Worm (Caenorhabditis elegans) whole organism, L2 larva: Measurements from ENCODE around the gene idpp-16.

Source experiments
- C34F6.9 ChIP-seq: fragments of 150-350 bp; optimal IDR thresholded peaks from 2 replicates; lab custom pipeline; 2014; ENCODE audit warnings: missing biosample characterization, missing genetic modification characterization
- R02D3.7 ChIP-seq: fragments of 150-350 bp; optimal IDR thresholded peaks from 2 replicates; lab custom pipeline; 2014; ENCODE audit warnings: missing biosample characterization, missing genetic modification characterization
- Y55F3AM.14 ChIP-seq: fragments of 200-800 bp; sonication (Bioruptor generic); optimal IDR thresholded peaks from 2 replicates; lab custom pipeline; 2018; ENCODE audit warnings: mild to moderate bottlenecking, missing genetic modification characterization, missing compliant biosample characterization
- ZK546.5 ChIP-seq: sonication (generic microtip); optimal IDR thresholded peaks from 2 replicates; lab custom pipeline; 2017; ENCODE audit warnings: missing biosample characterization, missing genetic modification characterization
- alr-1 ChIP-seq: fragments of 150-350 bp; optimal IDR thresholded peaks from 2 replicates; lab custom pipeline; 2014; ENCODE audit warnings: missing biosample characterization, missing genetic modification characterization
- ama-1 ChIP-seq: fragments of 150-350 bp; optimal IDR thresholded peaks from 2 replicates; lab custom pipeline; 2018; ENCODE audit warnings: inconsistent platforms
- blmp-1 ChIP-seq: sonication (generic microtip); optimal IDR thresholded peaks from 2 replicates; lab custom pipeline; 2017; ENCODE audit warnings: missing genetic modification characterization, mild to moderate bottlenecking, missing compliant biosample characterization, antibody characterized with exemption, moderate library complexity; ENCODE audit not compliant: insufficient read depth
- ceh-16 ChIP-seq: fragments of 150-350 bp; optimal IDR thresholded peaks from 2 replicates; lab custom pipeline; 2014; ENCODE audit warnings: missing biosample characterization, missing genetic modification characterization
- ceh-82 ChIP-seq: fragments of 150-350 bp; optimal IDR thresholded peaks from 2 replicates; lab custom pipeline; 2014; ENCODE audit warnings: missing biosample characterization, missing genetic modification characterization
- crh-2 ChIP-seq: sonication (generic microtip); optimal IDR thresholded peaks from 2 replicates; lab custom pipeline; 2017; ENCODE audit warnings: missing biosample characterization, missing genetic modification characterization
- dmd-4 ChIP-seq: sonication (generic microtip); optimal IDR thresholded peaks from 2 replicates; lab custom pipeline; 2017; ENCODE audit warnings: missing biosample characterization, missing genetic modification characterization
- elt-1 ChIP-seq: fragments of 150-350 bp; optimal IDR thresholded peaks from 2 replicates; lab custom pipeline; 2014; ENCODE audit warnings: missing biosample characterization, missing genetic modification characterization
- elt-3 ChIP-seq: sonication (generic microtip); optimal IDR thresholded peaks from 2 replicates; lab custom pipeline; 2017; ENCODE audit warnings: missing biosample characterization, missing genetic modification characterization
- fos-1 ChIP-seq: fragments of 150-350 bp; optimal IDR thresholded peaks from 2 replicates; lab custom pipeline; 2014; ENCODE audit warnings: missing biosample characterization, missing genetic modification characterization
- gmeb-1 ChIP-seq: fragments of 150-350 bp; optimal IDR thresholded peaks from 2 replicates; lab custom pipeline; 2014; ENCODE audit warnings: missing biosample characterization, missing genetic modification characterization
- lin-11 ChIP-seq: fragments of 150-350 bp; sonication (generic microtip); optimal IDR thresholded peaks from 2 replicates; lab custom pipeline; 2014; ENCODE audit warnings: missing biosample characterization, missing genetic modification characterization, inconsistent platforms, mixed read lengths
- lin-13 ChIP-seq: fragments of 150-350 bp; optimal IDR thresholded peaks from 2 replicates; lab custom pipeline; 2014; ENCODE audit warnings: missing biosample characterization, missing genetic modification reagents, missing genetic modification characterization
- lin-39 ChIP-seq: fragments of 150-350 bp; optimal IDR thresholded peaks from 2 replicates; lab custom pipeline; 2014; ENCODE audit warnings: missing biosample characterization, missing genetic modification reagents, missing genetic modification characterization
- lsy-2 ChIP-seq, 2 experiments: fragments of 150-350 bp in 1 of 2; sonication (generic microtip) in 1 of 2; optimal IDR thresholded peaks; 2 replicates each; lab custom pipeline; 2014 to 2017; ENCODE audit warnings: missing biosample characterization in 2 of 2, missing genetic modification characterization in 2 of 2
- mab-5 ChIP-seq: fragments of 150-350 bp; optimal IDR thresholded peaks from 2 replicates; lab custom pipeline; 2014; ENCODE audit warnings: missing biosample characterization, missing genetic modification characterization
- mbf-1 ChIP-seq: sonication (generic microtip); optimal IDR thresholded peaks from 2 replicates; lab custom pipeline; 2017; ENCODE audit warnings: missing biosample characterization, missing genetic modification characterization
- nhr-10 ChIP-seq: sonication (generic microtip); optimal IDR thresholded peaks from 2 replicates; lab custom pipeline; 2017; ENCODE audit warnings: missing biosample characterization, missing genetic modification characterization
- nhr-129 ChIP-seq: fragments of 150-350 bp; optimal IDR thresholded peaks from 2 replicates; lab custom pipeline; 2014; ENCODE audit warnings: missing biosample characterization, missing genetic modification characterization
- nhr-21 ChIP-seq: fragments of 150-350 bp; optimal IDR thresholded peaks from 2 replicates; lab custom pipeline; 2014; ENCODE audit warnings: missing biosample characterization, missing genetic modification characterization
- nhr-237 ChIP-seq: fragments of 150-350 bp; optimal IDR thresholded peaks from 2 replicates; lab custom pipeline; 2014; ENCODE audit warnings: missing biosample characterization, missing genetic modification characterization
- nhr-25 ChIP-seq: fragments of 150-350 bp; sonication (generic microtip); optimal IDR thresholded peaks from 3 replicates; lab custom pipeline; 2014; ENCODE audit warnings: missing biosample characterization, missing genetic modification characterization
- nhr-77 ChIP-seq: fragments of 150-350 bp; optimal IDR thresholded peaks from 2 replicates; lab custom pipeline; 2014; ENCODE audit warnings: missing biosample characterization, missing genetic modification characterization
- peb-1 ChIP-seq: fragments of 150-350 bp; optimal IDR thresholded peaks from 2 replicates; lab custom pipeline; 2014; ENCODE audit warnings: missing biosample characterization, missing genetic modification characterization
- sem-4 ChIP-seq: fragments of 150-350 bp; optimal IDR thresholded peaks from 2 replicates; lab custom pipeline; 2014; ENCODE audit warnings: missing biosample characterization, missing genetic modification reagents, missing genetic modification characterization
- sma-3 ChIP-seq: sonication (generic microtip); optimal IDR thresholded peaks from 2 replicates; lab custom pipeline; 2016; ENCODE audit warnings: missing genetic modification reagents, missing genetic modification characterization, missing compliant biosample characterization
- sma-9 ChIP-seq, 2 experiments: fragments of 150-350 bp in 1 of 2; sonication (generic microtip) in 1 of 2; optimal IDR thresholded peaks; 2 replicates each; lab custom pipeline; 2014 to 2016; ENCODE audit warnings: missing genetic modification characterization in 2 of 2, mild to moderate bottlenecking in 1 of 2, missing biosample characterization in 1 of 2, missing compliant biosample characterization in 1 of 2, missing genetic modification reagents in 1 of 2, moderate library complexity in 1 of 2
- snpc-4 ChIP-seq: fragments of 150-350 bp; optimal IDR thresholded peaks from 2 replicates; lab custom pipeline; 2014; ENCODE audit warnings: missing biosample characterization, missing genetic modification characterization
- unc-39 ChIP-seq: fragments of 150-350 bp; optimal IDR thresholded peaks from 2 replicates; lab custom pipeline; 2014; ENCODE audit warnings: missing biosample characterization, missing genetic modification characterization
- unc-55 ChIP-seq: fragments of 150-350 bp; sonication (generic microtip); optimal IDR thresholded peaks from 3 replicates; lab custom pipeline; 2014; ENCODE audit warnings: missing biosample characterization, missing genetic modification reagents, missing genetic modification characterization
- zag-1 ChIP-seq: fragments of 150-350 bp; optimal IDR thresholded peaks from 2 replicates; lab custom pipeline; 2014; ENCODE audit warnings: missing biosample characterization, missing genetic modification characterization
- ztf-11 ChIP-seq: sonication (generic microtip); optimal IDR thresholded peaks from 2 replicates; lab custom pipeline; 2017; ENCODE audit warnings: missing biosample characterization, missing genetic modification characterization

The idpp-16 gene

ce11 chrV:11593427-11593826, 12.9 kb downstream of the idpp-16 start, which contains the start of gene srx-80:
Gene srx-80 (plus strand): TSS chrV:11593727.
- no peak for TF ChIP-seq sma-9 (GFP tag; optimal IDR thresholded peaks at IDR 0.05; lab: Kevin White, UChicago)
- TF ChIP-seq sma-9 (tag; optimal IDR thresholded peaks at IDR 0.05; lab: Kevin White, UChicago) = no peak
- TF ChIP-seq blmp-1 (tag; lab: Kevin White, UChicago) = no peak
- TF ChIP-seq lin-11 (tag; lab: Kevin White, UChicago) = no peak
- TF ChIP-seq ztf-11 (tag; lab: Kevin White, UChicago) = no peak
- no peak for TF ChIP-seq lsy-2 (tag; optimal IDR thresholded peaks at IDR 0.05; lab: Kevin White, UChicago)
- TF ChIP-seq zag-1 (tag; lab: Kevin White, UChicago) = no peak
- TF ChIP-seq ZK546.5 (tag; lab: Kevin White, UChicago) = no peak
- TF ChIP-seq alr-1 (tag; lab: Kevin White, UChicago) = no peak
- no peak for TF ChIP-seq gmeb-1 (tag; lab: Kevin White, UChicago)
- TF ChIP-seq C34F6.9 (tag; lab: Kevin White, UChicago) = no peak
- TF ChIP-seq dmd-4 (tag; lab: Kevin White, UChicago) = no peak
- TF ChIP-seq ceh-82 (tag; lab: Kevin White, UChicago) = no peak
- no peak for TF ChIP-seq fos-1 (tag; lab: Kevin White, UChicago)
- no peak for TF ChIP-seq sem-4 (tag; lab: Kevin White, UChicago)
- no peak for TF ChIP-seq peb-1 (tag; lab: Kevin White, UChicago)
- no peak for TF ChIP-seq nhr-10 (tag; lab: Kevin White, UChicago)
- no peak for TF ChIP-seq nhr-21
- no peak for TF ChIP-seq nhr-77 (tag; lab: Kevin White, UChicago)

ce11 chrV:11589433-11589832, 16.9 kb downstream of the idpp-16 start, which contains the start of gene srx-82:
Gene srx-82 (plus strand): TSS chrV:11589733.
- no peak for TF ChIP-seq elt-3
- TF ChIP-seq alr-1 (tag; lab: Kevin White, UChicago) = no peak
- TF ChIP-seq blmp-1 (tag; lab: Kevin White, UChicago) = no peak
- no peak for TF ChIP-seq elt-1 (tag; lab: Kevin White, UChicago)
- no peak for TF ChIP-seq sem-4 (tag; lab: Kevin White, UChicago)
- no peak for TF ChIP-seq lin-11 (tag; lab: Kevin White, UChicago)
- no peak for TF ChIP-seq nhr-237 (tag; lab: Kevin White, UChicago)
- no peak for TF ChIP-seq nhr-129 (tag; lab: Kevin White, UChicago)
- no peak for TF ChIP-seq C34F6.9 (tag; lab: Kevin White, UChicago)
- TF ChIP-seq unc-39 (tag; lab: Kevin White, UChicago) = no peak

- TF ChIP-seq ztf-11 (tag; lab: Kevin White, UChicago) = no peak
- TF ChIP-seq nhr-77 (tag; lab: Kevin White, UChicago) = no peak
- TF ChIP-seq nhr-237 (tag; lab: Kevin White, UChicago) = no peak
- peak; percentile 49 for TF ChIP-seq nhr-21
- TF ChIP-seq C34F6.9 (tag; lab: Kevin White, UChicago) = no peak
- no peak for TF ChIP-seq ama-1 (lab: Kevin White, UChicago)
- TF ChIP-seq nhr-10 (tag; lab: Kevin White, UChicago) = no peak
- peak; percentile 95 for TF ChIP-seq snpc-4
- no peak for TF ChIP-seq Y55F3AM.14 (GFP tag; lab: Kevin White, UChicago)
- no peak for TF ChIP-seq unc-55 (GFP tag; lab: Kevin White, UChicago)
- TF ChIP-seq lin-13 (GFP tag; lab: Kevin White, UChicago) = no peak
- TF ChIP-seq unc-39 (tag; lab: Kevin White, UChicago) = no peak
- TF ChIP-seq crh-2 (tag; lab: Kevin White, UChicago) = peak; percentile 37
- TF ChIP-seq nhr-129 (tag; lab: Kevin White, UChicago) = no peak
- TF ChIP-seq mbf-1 (tag; lab: Kevin White, UChicago) = no peak
- TF ChIP-seq dmd-4 (tag; lab: Kevin White, UChicago) = no peak
- peak; percentile 84 for TF ChIP-seq sma-9 (GFP tag; optimal IDR thresholded peaks at IDR 0.05; lab: Kevin White, UChicago)
- no peak for TF ChIP-seq sma-9 (tag; optimal IDR thresholded peaks at IDR 0.05; lab: Kevin White, UChicago)
- TF ChIP-seq R02D3.7 (tag; lab: Kevin White, UChicago) = no peak
- peak; percentile 32 for TF ChIP-seq fos-1 (tag; lab: Kevin White, UChicago)
- TF ChIP-seq elt-3 = no peak
- no peak for TF ChIP-seq nhr-25
- peak; percentile 75 for TF ChIP-seq sma-3
- no peak for TF ChIP-seq mab-5
- no peak for TF ChIP-seq lin-39 (tag; lab: Kevin White, UChicago)
- TF ChIP-seq ceh-16 = peak; percentile 58
- TF ChIP-seq elt-1 (tag; lab: Kevin White, UChicago) = no peak
- TF ChIP-seq zag-1 (tag; lab: Kevin White, UChicago) = no peak
Observed at ce11 chrV:11585122-11585521, 21.2 kb downstream of the idpp-16 start.
